Worm (Caenorhabditis elegans) whole organism, early embryonic: ENCODE data around the gene srh-69.
A peak's percentile ranks its signal among the peaks of the same experiment; 100 is the strongest.
"Not testable (repeated sequence)": the region's sequence is repeated elsewhere in the genome, so short reads cannot be mapped to it uniquely, and the experiment has no call there.

Experiments used
- B0310.2 ChIP-seq: sonication (generic microtip); optimal IDR thresholded peaks from 2 replicates; lab custom pipeline; 2016; ENCODE audit warnings: mild to moderate bottlenecking, missing genetic modification characterization, missing compliant biosample characterization
- F13C5.2 ChIP-seq: sonication (generic microtip); optimal IDR thresholded peaks from 2 replicates; lab custom pipeline; 2017; ENCODE audit warnings: mild to moderate bottlenecking, missing genetic modification characterization, inconsistent platforms, missing compliant biosample characterization
- aly-1 ChIP-seq: sonication (generic microtip); optimal IDR thresholded peaks from 2 replicates; lab custom pipeline; 2016; ENCODE audit warnings: missing genetic modification characterization, missing compliant biosample characterization
- ama-1 ChIP-seq: fragments of 150-350 bp; optimal IDR thresholded peaks from 2 replicates; lab custom pipeline; 2014
- ceh-13 ChIP-seq: fragments of 200-800 bp; sonication (Bioruptor generic); optimal IDR thresholded peaks from 2 replicates; lab custom pipeline; 2018; ENCODE audit warnings: mild to moderate bottlenecking, missing genetic modification characterization, missing compliant biosample characterization
- ceh-36 ChIP-seq: sonication (generic microtip); optimal IDR thresholded peaks from 2 replicates; lab custom pipeline; 2016; ENCODE audit warnings: missing genetic modification characterization, inconsistent platforms, missing compliant biosample characterization
- ets-7 ChIP-seq: sonication (generic microtip); optimal IDR thresholded peaks from 2 replicates; lab custom pipeline; 2016; ENCODE audit warnings: missing genotype, missing genetic modification characterization, missing compliant biosample characterization
- flt-1 ChIP-seq: fragments of 200-800 bp; sonication (Bioruptor generic); IDR thresholded peaks from 2 replicates; pipeline ENCODE4 v1.3.6; 2022; ENCODE audit warnings: missing genetic modification characterization, missing compliant biosample characterization
- hmbx-1 ChIP-seq: sonication (generic microtip); optimal IDR thresholded peaks from 2 replicates; lab custom pipeline; 2016; ENCODE audit warnings: mild to moderate bottlenecking, missing genetic modification characterization, missing compliant biosample characterization
- hmg-4 ChIP-seq: fragments of 200-800 bp; sonication (Bioruptor generic); optimal IDR thresholded peaks from 2 replicates; lab custom pipeline; 2018; ENCODE audit warnings: mild to moderate bottlenecking, missing genetic modification characterization, missing compliant biosample characterization
- hnd-1 ChIP-seq: sonication (generic microtip); optimal IDR thresholded peaks from 2 replicates; lab custom pipeline; 2016; ENCODE audit warnings: missing genetic modification characterization, missing compliant biosample characterization
- pes-1 ChIP-seq: fragments of 200-800 bp; sonication (Bioruptor generic); IDR thresholded peaks from 2 replicates; pipeline ENCODE4 v1.3.6; 2022; ENCODE audit warnings: missing genetic modification reagents, missing genetic modification characterization, missing compliant biosample characterization
- scrt-1 ChIP-seq: fragments of 200-800 bp; sonication (Bioruptor generic); IDR thresholded peaks from 2 replicates; pipeline ENCODE4 v1.3.6; 2022; ENCODE audit warnings: missing genetic modification characterization, missing compliant biosample characterization
- sea-1 ChIP-seq: fragments of 200-800 bp; sonication (Bioruptor generic); conservative IDR thresholded peaks from 2 replicates; pipeline ENCODE4 v1.3.6; 2022; ENCODE audit warnings: missing genetic modification characterization, missing compliant biosample characterization
- tbx-11 ChIP-seq: fragments of 200-800 bp; sonication (Bioruptor generic); IDR thresholded peaks from 2 replicates; pipeline ENCODE4 v1.3.6; 2022; ENCODE audit warnings: missing genetic modification characterization, missing compliant biosample characterization
- tbx-37 ChIP-seq: fragments of 200-800 bp; sonication (Bioruptor generic); conservative IDR thresholded peaks from 2 replicates; pipeline ENCODE4 v1.3.6; 2022; ENCODE audit warnings: missing genetic modification reagents, missing genetic modification characterization, missing compliant biosample characterization
- tra-4 ChIP-seq: sonication (generic microtip); optimal IDR thresholded peaks from 2 replicates; lab custom pipeline; 2017; ENCODE audit warnings: missing genetic modification characterization, missing compliant biosample characterization

srh-69 gene

ce11 chrII:12544533-12544932 is 30.0 kb upstream of the srh-69 start, which contains the start of gene F49C5.9:
Gene F49C5.9 (minus strand): TSS chrII:12544633.
- TF ChIP-seq pes-1 (no peak), tra-4 (tag; lab: Kevin White, UChicago) (no peak), ama-1 (lab: Kevin White, UChicago) (no peak), tbx-11 (GFP tag; lab: Robert Waterston, UW) (no peak), flt-1 (no peak), sea-1 (GFP tag; lab: Robert Waterston, UW) (no peak), hnd-1 (tag; lab: Kevin White, UChicago) (no peak), ets-7 (tag; lab: Kevin White, UChicago) (no peak), tbx-37 (GFP tag; lab: Robert Waterston, UW) (no peak), aly-1 (tag; lab: Kevin White, UChicago) (no peak), hmg-4 (GFP tag; lab: Kevin White, UChicago) (no peak), ceh-13 (GFP tag; lab: Kevin White, UChicago) (no peak), F13C5.2 (tag; lab: Kevin White, UChicago) (no peak), scrt-1 (GFP tag; lab: Robert Waterston, UW) (no peak)

- TF ChIP-seq aly-1 (tag; lab: Kevin White, UChicago) (no peak), tra-4 (tag; lab: Kevin White, UChicago) (no peak), scrt-1 (GFP tag; lab: Robert Waterston, UW) (no peak), ceh-13 (GFP tag; lab: Kevin White, UChicago) (no peak), hnd-1 (tag; lab: Kevin White, UChicago) (no peak), tbx-11 (GFP tag; lab: Robert Waterston, UW) (no peak), B0310.2 (no peak), ets-7 (tag; lab: Kevin White, UChicago) (no peak), flt-1 (no peak), hmbx-1 (no peak), ama-1 (lab: Kevin White, UChicago) (no peak), hmg-4 (GFP tag; lab: Kevin White, UChicago) (no peak), tbx-37 (GFP tag; lab: Robert Waterston, UW) (no peak), F13C5.2 (tag; lab: Kevin White, UChicago) (no peak), ceh-36 (tag; lab: Kevin White, UChicago) (no peak)
These were observed 28.1 kb upstream of the srh-69 start for ce11 chrII:12542594-12542997.

- TF ChIP-seq tbx-37 (GFP tag; lab: Robert Waterston, UW): no peak
- no peak for TF ChIP-seq pes-1
- no peak for TF ChIP-seq sea-1 (GFP tag; lab: Robert Waterston, UW)
These were observed 24.9 kb upstream of the srh-69 start for ce11 chrII:12539395-12539794.

ce11 chrII:12536203-12536602 is 21.7 kb upstream of the srh-69 start, which contains the start of gene F49C5.3:
Gene F49C5.3 (plus strand): TSS chrII:12536503.
- not testable (repeated sequence) for TF ChIP-seq pes-1; tbx-11 (GFP tag; lab: Robert Waterston, UW); ceh-13 (GFP tag; lab: Kevin White, UChicago)

- TF ChIP-seq tra-4 (tag; lab: Kevin White, UChicago) (no peak), tbx-37 (GFP tag; lab: Robert Waterston, UW) (no peak), ceh-36 (tag; lab: Kevin White, UChicago) (peak; percentile 59)
These were observed 20.8 kb upstream of the srh-69 start, which contains the start of gene nimk-1 for ce11 chrII:12535297-12535803. Gene nimk-1 (plus strand): TSS chrII:12535753.

ce11 chrII:12530958-12531357 is 16.4 kb upstream of the srh-69 start, which contains the start of gene srx-120:
Gene srx-120 (plus strand): TSS chrII:12531258.
- TF ChIP-seq tbx-37 (GFP tag; lab: Robert Waterston, UW) (no peak), sea-1 (GFP tag; lab: Robert Waterston, UW) (no peak), hmg-4 (GFP tag; lab: Kevin White, UChicago) (no peak), tra-4 (tag; lab: Kevin White, UChicago) (no peak), flt-1 (no peak), ceh-13 (GFP tag; lab: Kevin White, UChicago) (no peak), ceh-36 (tag; lab: Kevin White, UChicago) (no peak), ets-7 (tag; lab: Kevin White, UChicago) (no peak), scrt-1 (GFP tag; lab: Robert Waterston, UW) (no peak), tbx-11 (GFP tag; lab: Robert Waterston, UW) (no peak)

ce11 chrII:12527947-12528346 is 13.4 kb upstream of the srh-69 start, which contains the start of gene srx-119:
Gene srx-119 (plus strand): TSS chrII:12528247.
- no peak for TF ChIP-seq tbx-37 (GFP tag; lab: Robert Waterston, UW)
- TF ChIP-seq tra-4 (tag; lab: Kevin White, UChicago): no peak
- TF ChIP-seq hmg-4 (GFP tag; lab: Kevin White, UChicago): no peak
- TF ChIP-seq ceh-36 (tag; lab: Kevin White, UChicago): no peak
- no peak for TF ChIP-seq F13C5.2 (tag; lab: Kevin White, UChicago)
- no peak for TF ChIP-seq tbx-11 (GFP tag; lab: Robert Waterston, UW)

ce11 chrII:12525526-12525925 is 11.0 kb upstream of the srh-69 start, which contains the start of gene srx-118:
Gene srx-118 (plus strand): TSS chrII:12525826.
- TF ChIP-seq ama-1 (lab: Kevin White, UChicago) (no peak), hnd-1 (tag; lab: Kevin White, UChicago) (no peak), tra-4 (tag; lab: Kevin White, UChicago) (no peak), F13C5.2 (tag; lab: Kevin White, UChicago) (no peak)
